Fruit fly (Drosophila melanogaster): Measurements from ENCODE around the gene otu.

Gene otu

DNA sequence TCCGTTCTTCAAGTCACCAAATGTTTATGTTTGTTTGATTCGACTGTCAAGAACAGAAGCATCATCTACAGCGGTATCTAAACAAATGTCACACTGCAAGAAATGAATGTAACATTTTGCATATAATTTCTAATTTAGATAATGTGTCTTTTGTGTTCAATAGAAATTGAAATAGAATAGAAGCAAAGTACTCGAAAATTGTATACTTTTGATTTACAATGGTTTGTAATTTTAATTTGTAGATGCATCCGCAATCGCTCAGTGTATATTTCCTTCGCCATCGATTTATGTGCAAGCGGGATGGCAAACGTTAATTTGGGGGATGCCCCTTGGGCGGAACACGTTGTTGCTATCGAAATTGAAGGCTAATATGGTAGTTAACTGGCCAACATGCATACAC, 48.8 kb upstream of the otu start (continued):
- TF ChIP-seq eyg (GFP tag; optimal IDR thresholded peaks at IDR 0.05) (peak; percentile 8), D19A (tag; optimal IDR thresholded peaks at IDR 0.05) (peak; percentile 54), odd (GFP tag; optimal IDR thresholded peaks at IDR 0.05) (peak; percentile 35), luna (GFP tag; optimal IDR thresholded peaks at IDR 0.05) (no peak), chn (GFP tag; optimal IDR thresholded peaks at IDR 0.05) (peak; percentile 40), sd (tag; optimal IDR thresholded peaks at IDR 0.05) (peak; percentile 5), pum (GFP tag; optimal IDR thresholded peaks at IDR 0.05) (peak; percentile 58), pan (optimal IDR thresholded peaks at IDR 0.05) (no peak), pan (GFP tag; optimal IDR thresholded peaks at IDR 0.05 in 1 of 2, IDR thresholded peaks at IDR 0.05 in 1 of 2) (peak in 1 of 2 experiments; percentile 73), CG33213 (GFP tag; optimal IDR thresholded peaks at IDR 0.05) (peak; percentile 52), phol (tag; optimal IDR thresholded peaks at IDR 0.05) (peak; percentile 68), CG30403 (GFP tag; optimal IDR thresholded peaks at IDR 0.05) (peak; percentile 63), dysf (GFP tag; IDR thresholded peaks at IDR 0.05) (peak; percentile 69; the same call in 2 of the 3 replicates), CG17829 (tag; optimal IDR thresholded peaks at IDR 0.05) (peak; percentile 72), HmgZ (tag; optimal IDR thresholded peaks at IDR 0.05) (peak; percentile 18), fu2 (GFP tag; optimal IDR thresholded peaks at IDR 0.05) (no peak), Gsc (GFP tag; IDR thresholded peaks at IDR 0.05) (no peak), schlank (tag; optimal IDR thresholded peaks at IDR 0.05) (no peak), CG3995 (GFP tag; optimal IDR thresholded peaks at IDR 0.05) (no peak), z (GFP tag; IDR thresholded peaks at IDR 0.05) (no peak), CG9817 (tag; optimal IDR thresholded peaks at IDR 0.05) (peak; percentile 42), CG14710 (tag; optimal IDR thresholded peaks at IDR 0.05) (peak; percentile 48), Sry-β (GFP tag; optimal IDR thresholded peaks at IDR 0.05) (no peak), hb (GFP tag; IDR thresholded peaks at IDR 0.05; ENCODE audit: partially characterized antibody) (no peak), Ravus (GFP tag; IDR thresholded peaks at IDR 0.05) (peak; percentile 39), CG31224 (GFP tag; IDR thresholded peaks at IDR 0.05) (0 out of 2 replicates have a peak, but pooled peaks have one; percentile 30), CG7963 (GFP tag; IDR thresholded peaks at IDR 0.05; ENCODE audit: partially characterized antibody) (no peak), CG2678 (tag; optimal IDR thresholded peaks at IDR 0.05) (peak; percentile 79), CG6854 (GFP tag; optimal IDR thresholded peaks at IDR 0.05) (no peak), Kr (GFP tag; optimal IDR thresholded peaks at IDR 0.05) (no peak), Taf1 (GFP tag; IDR thresholded peaks at IDR 0.05) (no peak), Mes4 (GFP tag; optimal IDR thresholded peaks at IDR 0.05) (peak; percentile 12), CG2116 (GFP tag; optimal IDR thresholded peaks at IDR 0.05) (peak; percentile 2), danr (GFP tag; IDR thresholded peaks at IDR 0.05) (no peak), CG10209 (GFP tag; optimal IDR thresholded peaks at IDR 0.05) (peak; percentile 42), CG11696 (GFP tag; IDR thresholded peaks at IDR 0.05) (no peak), Lim3 (GFP tag; IDR thresholded peaks at IDR 0.05) (no peak), Xrp1 (GFP tag; IDR thresholded peaks at IDR 0.05) (peak; percentile 77; the same call in 1 of the 2 replicates), sr (GFP tag; IDR thresholded peaks at IDR 0.05) (no peak), Atf6 (GFP tag; IDR thresholded peaks at IDR 0.05) (peak; percentile 55), NFAT (GFP tag; IDR thresholded peaks at IDR 0.05) (no peak), NC2α (GFP tag; optimal IDR thresholded peaks at IDR 0.05) (no peak), CkIIα-i1 (GFP tag; IDR thresholded peaks at IDR 0.05) (no peak), ci (GFP tag; IDR thresholded peaks at IDR 0.05) (peak; percentile 78), sna (GFP tag; IDR thresholded peaks at IDR 0.05; ENCODE audit: partially characterized antibody) (no peak), corto (GFP tag; optimal IDR thresholded peaks at IDR 0.05) (no peak), CG4360 (GFP tag; IDR thresholded peaks at IDR 0.05) (no peak), Hr51 (GFP tag; optimal IDR thresholded peaks at IDR 0.05) (peak; percentile 2 to 65), gsb (GFP tag; IDR thresholded peaks at IDR 0.05) (no peak), bcd (GFP tag; optimal IDR thresholded peaks at IDR 0.05) (peak; percentile 38), lola (GFP tag; optimal IDR thresholded peaks at IDR 0.05) (peak in 1 of 3 experiments; percentile 41), usp (GFP tag; optimal IDR thresholded peaks at IDR 0.05) (no peak)
